Fruit fly (Drosophila melanogaster) whole organism, embryonic: ENCODE data around the gene Act87E.

Source experiments
- Adf1 ChIP-seq: fragments of 200-800 bp; sonication (Bioruptor generic); IDR thresholded peaks from 2 replicates; pipeline ENCODE4 v1.3.6; 2022; ENCODE audit warnings: missing biosample characterization, missing genetic modification characterization
- CG10147 ChIP-seq: fragments of 200-800 bp; sonication (Bioruptor generic); optimal IDR thresholded peaks from 2 replicates; lab custom pipeline; 2019; ENCODE audit warnings: missing biosample characterization, mild to moderate bottlenecking, missing genetic modification characterization, moderate library complexity
- CG12104 ChIP-seq: fragments of 200-800 bp; sonication (Bioruptor generic); optimal IDR thresholded peaks from 3 replicates; lab custom pipeline; 2016; ENCODE audit warnings: missing biosample characterization, missing genetic modification characterization
- CG16813 ChIP-seq: fragments of 200-800 bp; sonication (Bioruptor generic); IDR thresholded peaks from 3 replicates; pipeline ENCODE4 v1.3.6; 2022; ENCODE audit warnings: missing biosample characterization, missing genetic modification characterization; ENCODE audit not compliant: partially characterized antibody
- CG17612 ChIP-seq: fragments of 200-800 bp; sonication (Bioruptor generic); IDR thresholded peaks from 2 replicates; pipeline ENCODE4 v1.3.6; 2022; ENCODE audit warnings: missing biosample characterization, missing genetic modification characterization
- CG17912 ChIP-seq: fragments of 200-800 bp; sonication (Bioruptor generic); optimal IDR thresholded peaks from 2 replicates; lab custom pipeline; 2018; ENCODE audit warnings: missing biosample characterization, mild to moderate bottlenecking, missing genetic modification characterization
- CG1792 ChIP-seq: fragments of 200-800 bp; sonication (Bioruptor generic); optimal IDR thresholded peaks from 2 replicates; lab custom pipeline; 2016; ENCODE audit warnings: missing biosample characterization, missing genetic modification characterization
- CG18599 ChIP-seq: fragments of 200-800 bp; sonication (Bioruptor generic); optimal IDR thresholded peaks from 3 replicates; lab custom pipeline; 2017; ENCODE audit warnings: missing biosample characterization, missing genetic modification characterization, mild to moderate bottlenecking, moderate library complexity, missing genetic modification reagents
- CG2116 ChIP-seq: fragments of 200-800 bp; sonication (Bioruptor generic); optimal IDR thresholded peaks from 3 replicates; lab custom pipeline; 2018; ENCODE audit warnings: missing biosample characterization, mild to moderate bottlenecking, missing genetic modification characterization
- CG30403 ChIP-seq: fragments of 200-800 bp; sonication (Bioruptor generic); optimal IDR thresholded peaks from 3 replicates; lab custom pipeline; 2016; ENCODE audit warnings: missing biosample characterization, missing genetic modification characterization
- CG3163 ChIP-seq: fragments of 200-800 bp; sonication (Bioruptor generic); optimal IDR thresholded peaks from 3 replicates; lab custom pipeline; 2016; ENCODE audit warnings: missing biosample characterization, missing genetic modification characterization
- CG34224 ChIP-seq: fragments of 200-800 bp; sonication (Bioruptor generic); IDR thresholded peaks from 3 replicates; pipeline ENCODE4 v1.3.6; 2022; ENCODE audit warnings: missing biosample characterization, missing genetic modification characterization; ENCODE audit not compliant: partially characterized antibody
- CG3726 ChIP-seq: fragments of 200-800 bp; sonication (Bioruptor generic); IDR thresholded peaks from 3 replicates; pipeline ENCODE4, ENCODE4 v1.3.6; 2022; ENCODE audit warnings: missing biosample characterization, missing genetic modification characterization
- CG42726 ChIP-seq: fragments of 200-800 bp; sonication (Bioruptor generic); IDR thresholded peaks from 2 replicates; pipeline ENCODE4 v1.3.6; 2022; ENCODE audit warnings: missing biosample characterization, missing genetic modification characterization; ENCODE audit not compliant: partially characterized antibody
- CG4404 ChIP-seq: fragments of 200-800 bp; sonication (Bioruptor generic); IDR thresholded peaks from 2 replicates; pipeline ENCODE4 v1.3.6; 2022; ENCODE audit warnings: missing biosample characterization, missing genetic modification characterization
- CG4424 ChIP-seq: fragments of 200-800 bp; sonication (Bioruptor generic); optimal IDR thresholded peaks from 3 replicates; lab custom pipeline; 2016; ENCODE audit warnings: missing biosample characterization, missing genetic modification characterization
- CG7963 ChIP-seq: fragments of 200-800 bp; sonication (Bioruptor generic); IDR thresholded peaks from 3 replicates; pipeline ENCODE4 v1.3.6; 2022; ENCODE audit warnings: missing biosample characterization, missing genetic modification characterization; ENCODE audit not compliant: partially characterized antibody
- CG8290 ChIP-seq, 3 experiments: fragments of 200-800 bp; sonication (Bioruptor generic); optimal IDR thresholded peaks; 2 replicates each; lab custom pipeline; 2016 to 2019; ENCODE audit warnings: missing biosample characterization in 3 of 3, missing genetic modification characterization in 3 of 3, mild to moderate bottlenecking in 2 of 3, moderate library complexity in 1 of 3
- CG8359 ChIP-seq: fragments of 200-800 bp; sonication (Bioruptor generic); optimal IDR thresholded peaks from 2 replicates; lab custom pipeline; 2017; ENCODE audit warnings: missing biosample characterization, mild to moderate bottlenecking, missing genetic modification characterization, borderline replicate concordance
- Dek ChIP-seq: fragments of 200-800 bp; sonication (Bioruptor generic); optimal IDR thresholded peaks from 3 replicates; lab custom pipeline; 2019; ENCODE audit warnings: missing biosample characterization, mild to moderate bottlenecking, missing genetic modification characterization, moderate library complexity
- H2.0 ChIP-seq: fragments of 200-800 bp; sonication (Bioruptor generic); IDR thresholded peaks from 2 replicates; pipeline ENCODE4 v1.3.6; 2022; ENCODE audit warnings: missing biosample characterization, missing genetic modification characterization
- Kr ChIP-seq: fragments of 200-800 bp; sonication (Bioruptor generic); optimal IDR thresholded peaks from 2 replicates; lab custom pipeline; 2017; ENCODE audit warnings: missing biosample characterization, mild to moderate bottlenecking, missing genetic modification characterization
- Lhr ChIP-seq: fragments of 200-800 bp; sonication (Bioruptor generic); optimal IDR thresholded peaks from 3 replicates; lab custom pipeline; 2017; ENCODE audit warnings: mild to moderate bottlenecking, missing biosample characterization, missing genetic modification reagents, missing genetic modification characterization
- NC2β ChIP-seq: fragments of 200-800 bp; sonication (Bioruptor generic); optimal IDR thresholded peaks from 2 replicates; lab custom pipeline; 2016; ENCODE audit warnings: missing biosample characterization, missing genetic modification characterization
- Nf-YB ChIP-seq: fragments of 200-800 bp; sonication (Bioruptor generic); optimal IDR thresholded peaks from 3 replicates; lab custom pipeline; 2019; ENCODE audit warnings: missing biosample characterization, mild to moderate bottlenecking, missing genetic modification characterization, moderate library complexity
- Nf-YC ChIP-seq: fragments of 200-800 bp; optimal IDR thresholded peaks from 3 replicates; lab custom pipeline; 2019; ENCODE audit warnings: missing biosample characterization, mild to moderate bottlenecking, missing genetic modification characterization, moderate library complexity
- Six4 ChIP-seq: fragments of 200-800 bp; sonication (Bioruptor generic); optimal IDR thresholded peaks from 2 replicates; lab custom pipeline; 2016; ENCODE audit warnings: missing biosample characterization, missing genetic modification characterization
- Usf ChIP-seq: fragments of 200-800 bp; sonication (Bioruptor generic); optimal IDR thresholded peaks from 2 replicates; lab custom pipeline; 2017; ENCODE audit warnings: missing genotype, missing biosample characterization, missing genetic modification characterization
- bcd ChIP-seq: fragments of 200-800 bp; sonication (Bioruptor generic); optimal IDR thresholded peaks from 2 replicates; lab custom pipeline; 2017; ENCODE audit warnings: missing biosample characterization, mild to moderate bottlenecking, missing genetic modification characterization
- dmrt11E ChIP-seq: fragments of 200-800 bp; sonication (Bioruptor generic); optimal IDR thresholded peaks from 3 replicates; lab custom pipeline; 2018; ENCODE audit warnings: missing biosample characterization, mild to moderate bottlenecking, missing genetic modification characterization, moderate library complexity
- gem ChIP-seq: fragments of 200-800 bp; sonication (Bioruptor generic); optimal IDR thresholded peaks from 2 replicates; lab custom pipeline; 2019; ENCODE audit warnings: missing biosample characterization, mild to moderate bottlenecking, missing genetic modification characterization, moderate library complexity
- gfzf ChIP-seq: fragments of 200-800 bp; sonication (Bioruptor generic); optimal IDR thresholded peaks from 2 replicates; lab custom pipeline; 2016; ENCODE audit warnings: missing biosample characterization, mild to moderate bottlenecking, missing genetic modification characterization, moderate library complexity
- hb ChIP-seq: fragments of 200-800 bp; sonication (Bioruptor generic); IDR thresholded peaks from 3 replicates; pipeline ENCODE4 v1.3.6; 2022; ENCODE audit warnings: missing biosample characterization, missing genetic modification characterization; ENCODE audit not compliant: partially characterized antibody
- insv ChIP-seq, 2 experiments: fragments of 200-800 bp; sonication (Bioruptor generic); optimal IDR thresholded peaks; 3 replicates each; lab custom pipeline; 2016 to 2018; ENCODE audit warnings: missing biosample characterization in 2 of 2, missing genetic modification characterization in 2 of 2
- knrl ChIP-seq: fragments of 200-800 bp; sonication (Bioruptor generic); IDR thresholded peaks from 3 replicates; pipeline ENCODE4 v1.3.6; 2022; ENCODE audit warnings: missing biosample characterization, missing genetic modification characterization; ENCODE audit not compliant: partially characterized antibody
- lab ChIP-seq: fragments of 200-800 bp; sonication (Bioruptor generic); optimal IDR thresholded peaks from 3 replicates; lab custom pipeline; 2017; ENCODE audit warnings: missing biosample characterization, missing genetic modification characterization, mild to moderate bottlenecking, moderate library complexity, missing genetic modification reagents
- mam ChIP-seq: fragments of 200-800 bp; sonication (Bioruptor generic); optimal IDR thresholded peaks from 3 replicates; lab custom pipeline; 2016; ENCODE audit warnings: missing biosample characterization, missing genetic modification characterization
- nmo ChIP-seq: fragments of 200-800 bp; sonication (Bioruptor generic); optimal IDR thresholded peaks from 2 replicates; lab custom pipeline; 2018; ENCODE audit warnings: missing biosample characterization, mild to moderate bottlenecking, missing genetic modification characterization, moderate library complexity
- onecut ChIP-seq: fragments of 200-800 bp; sonication (Bioruptor generic); IDR thresholded peaks from 2 replicates; pipeline ENCODE4 v1.3.6; 2022; ENCODE audit warnings: missing biosample characterization, missing genetic modification characterization
- pan ChIP-seq, 4 experiments: fragments of >200 bp in 3 of 4; fragments of 200-800 bp in 1 of 4; sonication (Bioruptor generic) in 1 of 4; optimal IDR thresholded peaks in 3 of 4; IDR thresholded peaks in 1 of 4; 2 replicates each; pipeline versions ENCODE4 v1.3.6 to Lab custom; 2017 to 2022; ENCODE audit warnings: missing biosample characterization in 2 of 4, missing genetic modification characterization in 2 of 4, mixed read lengths in 1 of 4
- psq ChIP-seq: fragments of 200-800 bp; sonication (Bioruptor generic); optimal IDR thresholded peaks from 2 replicates; lab custom pipeline; 2017; ENCODE audit warnings: missing biosample characterization, missing genetic modification characterization
- slou ChIP-seq: fragments of 200-800 bp; sonication (Bioruptor generic); optimal IDR thresholded peaks from 3 replicates; lab custom pipeline; 2016; ENCODE audit warnings: missing biosample characterization, missing genetic modification characterization
- ssp ChIP-seq: fragments of 200-800 bp; sonication (Bioruptor generic); IDR thresholded peaks from 2 replicates; pipeline ENCODE4 v1.3.6; 2022; ENCODE audit warnings: missing biosample characterization, missing genetic modification characterization
- sug ChIP-seq: fragments of 200-800 bp; optimal IDR thresholded peaks from 2 replicates; lab custom pipeline; 2019; ENCODE audit warnings: missing biosample characterization, mild to moderate bottlenecking, missing genetic modification characterization, moderate library complexity
- toy ChIP-seq: fragments of 200-800 bp; sonication (Bioruptor generic); IDR thresholded peaks from 2 replicates; pipeline ENCODE4 v1.3.6; 2022; ENCODE audit warnings: missing biosample characterization, missing genetic modification characterization
- unpg ChIP-seq: fragments of 200-800 bp; sonication (Bioruptor generic); optimal IDR thresholded peaks from 3 replicates; lab custom pipeline; 2018; ENCODE audit warnings: missing biosample characterization, mild to moderate bottlenecking, missing genetic modification characterization, moderate library complexity
- vfl ChIP-seq: fragments of 200-800 bp; sonication (Bioruptor generic); optimal IDR thresholded peaks from 2 replicates; lab custom pipeline; 2016; ENCODE audit warnings: missing biosample characterization, missing genetic modification characterization

Gene Act87E

DNA sequence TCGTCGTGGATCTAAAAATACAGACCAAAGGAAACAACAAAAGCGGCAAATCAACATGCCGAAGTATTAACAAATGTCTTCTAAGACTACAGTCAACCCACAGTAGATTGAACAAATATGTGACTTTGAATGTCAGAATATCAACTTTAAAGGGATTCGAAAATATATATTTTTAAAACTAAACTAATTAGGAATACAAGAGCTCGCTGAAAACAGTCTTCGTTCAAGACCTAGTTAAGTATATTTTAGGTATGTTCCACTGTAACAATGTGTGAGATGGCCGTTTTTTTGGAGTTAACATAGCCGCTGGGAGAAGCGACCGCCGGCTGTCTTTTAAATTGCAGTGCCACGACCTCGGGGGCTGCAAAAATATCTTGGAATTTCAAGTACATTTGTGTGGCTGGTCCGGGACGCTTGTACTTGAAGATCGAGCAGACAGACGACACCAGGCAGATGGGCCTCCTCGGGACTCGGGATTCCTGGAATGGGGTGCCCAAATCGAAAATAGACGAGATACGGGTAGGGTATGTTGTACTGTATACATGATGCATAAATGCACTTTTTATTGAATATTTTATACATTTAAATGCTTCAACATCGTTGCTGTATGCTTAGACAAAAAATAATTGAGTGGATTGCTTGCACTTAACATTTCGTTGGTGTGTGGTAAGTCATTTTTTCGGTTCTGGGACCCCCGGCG lies 2.7 kb downstream of the Act87E start (continued):
- TF ChIP-seq gem (peak; percentile 83), lab (GFP tag; lab: Kevin White, UChicago) (peak; percentile 73), gfzf (GFP tag; lab: Kevin White, UChicago) (no peak), CG12104 (GFP tag; lab: Kevin White, UChicago) (peak; percentile 27), dmrt11E (tag; lab: Kevin White, UChicago) (peak; percentile 69), CG4404 (GFP tag; lab: Robert Waterston, UW) (peak; percentile 64), Usf (GFP tag; lab: Kevin White, UChicago) (no peak), CG4424 (GFP tag; lab: Kevin White, UChicago) (peak; percentile 68), CG3163 (GFP tag; lab: Kevin White, UChicago) (no peak), knrl (no peak), CG18599 (peak; percentile 62), hb (GFP tag; lab: Robert Waterston, UW) (no peak), Adf1 (no peak), CG3726 (GFP tag; lab: Robert Waterston, UW) (no peak), CG34224 (GFP tag; lab: Robert Waterston, UW) (no peak), bcd (GFP tag; lab: Kevin White, UChicago) (peak; percentile 62), slou (GFP tag; lab: Kevin White, UChicago) (no peak), CG17612 (GFP tag; lab: Robert Waterston, UW) (0 out of 2 replicates have a peak, but pooled peaks have one; percentile 16), CG30403 (GFP tag; lab: Kevin White, UChicago) (peak; percentile 82), Kr (no peak), Six4 (GFP tag; lab: Kevin White, UChicago) (peak; percentile 68), Nf-YC (tag; lab: Kevin White, UChicago) (no peak), NC2β (peak; percentile 24), psq (GFP tag; lab: Kevin White, UChicago) (no peak), toy (GFP tag; lab: Robert Waterston, UW) (no peak), CG7963 (GFP tag; lab: Robert Waterston, UW) (no peak), pan (optimal IDR thresholded peaks at IDR 0.05; lab: Kevin White, UChicago) (no peak), pan (GFP tag; optimal IDR thresholded peaks at IDR 0.05 in 1 of 2, IDR thresholded peaks at IDR 0.05 in 1 of 2) (peak in 1 of 2 experiments; percentile 79), CG8290 (GFP tag; optimal IDR thresholded peaks at IDR 0.05; lab: Kevin White, UChicago) (peak; percentile 7), CG8290 (tag; optimal IDR thresholded peaks at IDR 0.05; lab: Kevin White, UChicago) (peak in 1 of 2 experiments; percentile 33), vfl (GFP tag; lab: Kevin White, UChicago) (no peak), mam (GFP tag; lab: Kevin White, UChicago) (peak; percentile 42), onecut (GFP tag; lab: Robert Waterston, UW) (peak; percentile 41), unpg (GFP tag; lab: Kevin White, UChicago) (peak; percentile 83), CG2116 (GFP tag; lab: Kevin White, UChicago) (peak; percentile 10), CG1792 (GFP tag; lab: Kevin White, UChicago) (no peak), ssp (0 out of 2 replicates have a peak, but pooled peaks have one; percentile 43), H2.0 (GFP tag; lab: Robert Waterston, UW) (peak; percentile 62), nmo (GFP tag; lab: Kevin White, UChicago) (peak; percentile 76), insv (GFP tag; optimal IDR thresholded peaks at IDR 0.05; lab: Kevin White, UChicago) (no peak), Nf-YB (GFP tag; lab: Kevin White, UChicago) (peak; percentile 29), CG8359 (peak; percentile 62), CG42726 (no peak), Dek (tag; lab: Kevin White, UChicago) (peak; percentile 44), sug (tag; lab: Kevin White, UChicago) (no peak), CG17912 (GFP tag; lab: Kevin White, UChicago) (no peak), CG16813 (GFP tag; lab: Robert Waterston, UW) (no peak), CG10147 (GFP tag; lab: Kevin White, UChicago) (peak; percentile 37), Lhr (GFP tag; lab: Kevin White, UChicago) (peak; percentile 5)
